3 fruit fly cellular contexts compared by ENCODE assay signal in the genomic region with DNA sequence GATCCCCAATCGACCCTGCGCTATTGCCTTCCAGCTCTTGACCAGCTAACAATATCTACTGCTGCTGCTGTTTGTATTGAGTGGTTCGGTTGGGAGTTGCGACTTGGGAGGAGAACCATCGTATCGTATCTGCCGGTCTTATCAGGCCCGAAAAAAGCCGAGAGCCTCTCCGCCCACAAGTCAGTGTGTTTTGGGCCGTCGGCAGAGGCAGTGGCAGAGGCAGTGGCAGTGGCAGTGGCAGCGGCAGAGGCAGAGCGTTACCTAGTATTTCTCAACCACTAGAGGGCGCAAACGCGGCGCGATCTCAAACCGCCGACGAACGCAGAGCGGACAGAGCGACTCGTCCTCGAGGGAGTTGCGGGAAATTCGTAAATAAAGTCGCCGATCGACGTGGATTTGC.
A peak's percentile ranks its signal among the peaks of the same experiment; 100 is the strongest.
TF ChIP-seq lines count a peak whose summit lies in the region.

A gene (plus strand): TSS at position 18 of the 400 bp plus-strand sequence.

- TF ChIP-seq CTCF in S2 (optimal IDR thresholded peaks at IDR 0.05; lab: Kevin White, UChicago): peak; percentile 60 to 67
- peak; percentile 88 for TF ChIP-seq CTCF in whole organism, embryonic (GFP tag; optimal IDR thresholded peaks at IDR 0.05; lab: Kevin White, UChicago)

TF ChIP-seq in whole organism, embryonic, 481 proteins besides CTCF, POLR2A, EP300 and RAD21 (continues in another document):
- TF ChIP-seq CG32772 (GFP tag; IDR thresholded peaks at IDR 0.05; lab: Robert Waterston, UW) (no peak), tgo (GFP tag; IDR thresholded peaks at IDR 0.05; lab: Robert Waterston, UW) (no peak), CG4854 (GFP tag; optimal IDR thresholded peaks at IDR 0.05; lab: Kevin White, UChicago) (no peak), CG15696 (tag; optimal IDR thresholded peaks at IDR 0.05; lab: Kevin White, UChicago) (no peak), grau (tag; optimal IDR thresholded peaks at IDR 0.05; lab: Kevin White, UChicago) (no peak), Max (GFP tag; optimal IDR thresholded peaks at IDR 0.05; lab: Kevin White, UChicago) (no peak), aop (GFP tag; IDR thresholded peaks at IDR 0.05; lab: Robert Waterston, UW) (0 out of 2 replicates have a peak, but pooled peaks have one; percentile 11), CG8290 (GFP tag; optimal IDR thresholded peaks at IDR 0.05; lab: Kevin White, UChicago) (peak; percentile 100), CG8290 (tag; optimal IDR thresholded peaks at IDR 0.05; lab: Kevin White, UChicago) (peak; percentile 63 to 95), MTF-1 (GFP tag; optimal IDR thresholded peaks at IDR 0.05; lab: Kevin White, UChicago; ENCODE audit: borderline replicate concordance) (no peak), Ravus (GFP tag; IDR thresholded peaks at IDR 0.05; lab: Robert Waterston, UW) (no peak), Sin3A (optimal IDR thresholded peaks at IDR 0.05; lab: Kevin White, UChicago) (no peak), CG15479 (GFP tag; optimal IDR thresholded peaks at IDR 0.05; lab: Kevin White, UChicago) (no peak), CG34422 (GFP tag; IDR thresholded peaks at IDR 0.05; lab: Robert Waterston, UW) (no peak), CG6689 (GFP tag; IDR thresholded peaks at IDR 0.05; lab: Robert Waterston, UW) (no peak), corto (GFP tag; optimal IDR thresholded peaks at IDR 0.05; lab: Kevin White, UChicago) (no peak), sug (tag; optimal IDR thresholded peaks at IDR 0.05; lab: Kevin White, UChicago) (peak; percentile 44), CG5953 (GFP tag; IDR thresholded peaks at IDR 0.05; lab: Robert Waterston, UW) (no peak), zf30C (GFP tag; optimal IDR thresholded peaks at IDR 0.05; lab: Kevin White, UChicago) (no peak), CG10565 (GFP tag; optimal IDR thresholded peaks at IDR 0.05; lab: Kevin White, UChicago) (no peak), Hand (GFP tag; optimal IDR thresholded peaks at IDR 0.05; lab: Kevin White, UChicago) (no peak), TFAM (GFP tag; optimal IDR thresholded peaks at IDR 0.05; lab: Kevin White, UChicago) (no peak), mirr (GFP tag; optimal IDR thresholded peaks at IDR 0.05; lab: Kevin White, UChicago) (peak; percentile 36), vfl (GFP tag; optimal IDR thresholded peaks at IDR 0.05; lab: Kevin White, UChicago) (no peak), CG30020 (tag; optimal IDR thresholded peaks at IDR 0.05; lab: Kevin White, UChicago) (no peak), Six4 (GFP tag; optimal IDR thresholded peaks at IDR 0.05; lab: Kevin White, UChicago) (no peak), Hr39 (optimal IDR thresholded peaks at IDR 0.05; lab: Kevin White, UChicago) (no peak), sob (GFP tag; IDR thresholded peaks at IDR 0.05; lab: Robert Waterston, UW) (no peak), CG6791 (GFP tag; IDR thresholded peaks at IDR 0.05; lab: Robert Waterston, UW; ENCODE audit: partially characterized antibody) (peak; percentile 98), Rfx (GFP tag; IDR thresholded peaks at IDR 0.05; lab: Robert Waterston, UW) (0 out of 2 replicates have a peak, but pooled peaks have one; percentile 14), Taf1 (GFP tag; IDR thresholded peaks at IDR 0.05; lab: Robert Waterston, UW) (no peak), CG7963 (GFP tag; IDR thresholded peaks at IDR 0.05; lab: Robert Waterston, UW; ENCODE audit: partially characterized antibody) (no peak), CG11560 (tag; IDR thresholded peaks at IDR 0.05; lab: Robert Waterston, UW) (no peak), toy (GFP tag; IDR thresholded peaks at IDR 0.05; lab: Robert Waterston, UW) (no peak), sim (GFP tag; IDR thresholded peaks at IDR 0.05; lab: Robert Waterston, UW) (no peak), abd-A (tag; optimal IDR thresholded peaks at IDR 0.05; lab: Kevin White, UChicago) (no peak), luna (GFP tag; optimal IDR thresholded peaks at IDR 0.05; lab: Kevin White, UChicago) (no peak), CG7357 (GFP tag; IDR thresholded peaks at IDR 0.05; lab: Robert Waterston, UW) (no peak), CG15269 (tag; optimal IDR thresholded peaks at IDR 0.05; lab: Kevin White, UChicago) (no peak), HmgZ (tag; optimal IDR thresholded peaks at IDR 0.05; lab: Kevin White, UChicago) (peak; percentile 60), bowl (GFP tag; IDR thresholded peaks at IDR 0.05; lab: Robert Waterston, UW) (0 out of 2 replicates have a peak, but pooled peaks have one; percentile 5), ci (GFP tag; IDR thresholded peaks at IDR 0.05; lab: Robert Waterston, UW) (peak; percentile 55; the same call in 1 of the 3 replicates), D (optimal IDR thresholded peaks at IDR 0.05; lab: Kevin White, UChicago) (no peak), D (GFP tag; optimal IDR thresholded peaks at IDR 0.05; lab: Kevin White, UChicago) (no peak)

TF ChIP-seq in whole organism, prepupa, 60 proteins besides CTCF, POLR2A, EP300 and RAD21:
- TF ChIP-seq Smox (GFP tag; optimal IDR thresholded peaks at IDR 0.05; lab: Kevin White, UChicago): no peak
- TF ChIP-seq fd85E (GFP tag; optimal IDR thresholded peaks at IDR 0.05; lab: Kevin White, UChicago): no peak
- TF ChIP-seq eg (GFP tag; IDR thresholded peaks at IDR 0.05; lab: Robert Waterston, UW): 0 out of 3 replicates have a peak, but pooled peaks have one; percentile 16
- no peak for TF ChIP-seq Sox15 (GFP tag; optimal IDR thresholded peaks at IDR 0.05; lab: Kevin White, UChicago)
- TF ChIP-seq svp (GFP tag; lab: Kevin White, UChicago): no peak
- peak; percentile 12 for TF ChIP-seq fkh (GFP tag; optimal IDR thresholded peaks at IDR 0.05; lab: Kevin White, UChicago)
- TF ChIP-seq dsx (GFP tag; optimal IDR thresholded peaks at IDR 0.05; lab: Kevin White, UChicago; ENCODE audit: poor library complexity, severe bottlenecking): no peak
- no peak for TF ChIP-seq CG6276 (GFP tag; optimal IDR thresholded peaks at IDR 0.05; lab: Kevin White, UChicago)
- no peak for TF ChIP-seq CG3032 (tag; optimal IDR thresholded peaks at IDR 0.05; lab: Kevin White, UChicago)
- no peak for TF ChIP-seq achi (GFP tag; optimal IDR thresholded peaks at IDR 0.05; lab: Kevin White, UChicago)
- TF ChIP-seq CG6808 (GFP tag; optimal IDR thresholded peaks at IDR 0.05; lab: Kevin White, UChicago): no peak
